Fruit fly (Drosophila melanogaster) whole organism, embryonic: ENCODE data around the gene AlaRS.

ENCODE experiments used
- BEAF-32 ChIP-seq: fragments of 200-800 bp; sonication (Bioruptor generic); optimal IDR thresholded peaks from 3 replicates; lab custom pipeline; 2017; ENCODE audit warnings: missing biosample characterization, missing genetic modification characterization, mild to moderate bottlenecking, moderate library complexity, missing genetic modification reagents
- Bgb ChIP-seq: fragments of 200-800 bp; sonication (Bioruptor generic); IDR thresholded peaks from 2 replicates; pipeline ENCODE4 v1.3.6; 2022; ENCODE audit warnings: missing biosample characterization, missing genetic modification characterization; ENCODE audit not compliant: partially characterized antibody
- C15 ChIP-seq: fragments of 200-800 bp; sonication (Bioruptor generic); IDR thresholded peaks from 3 replicates; pipeline ENCODE4 v1.3.6; 2022; ENCODE audit warnings: missing biosample characterization, missing genetic modification characterization
- CG11456 ChIP-seq: fragments of 200-800 bp; sonication (Bioruptor generic); IDR thresholded peaks from 3 replicates; pipeline ENCODE4 v1.3.6; 2022; ENCODE audit warnings: missing biosample characterization, missing genetic modification characterization
- CG11560 ChIP-seq: fragments of 200-800 bp; sonication (Bioruptor generic); IDR thresholded peaks from 3 replicates; pipeline ENCODE4 v1.3.6; 2022; ENCODE audit warnings: missing biosample characterization, missing genetic modification characterization
- CG12155 ChIP-seq: fragments of 200-800 bp; sonication (Bioruptor generic); optimal IDR thresholded peaks from 3 replicates; lab custom pipeline; 2016; ENCODE audit warnings: missing biosample characterization, missing genetic modification characterization
- CG12769 ChIP-seq: fragments of 200-800 bp; sonication (Bioruptor generic); optimal IDR thresholded peaks from 2 replicates; lab custom pipeline; 2019; ENCODE audit warnings: missing biosample characterization, mild to moderate bottlenecking, missing genetic modification characterization, moderate library complexity
- CG13123 ChIP-seq: fragments of 200-800 bp; sonication (Bioruptor generic); optimal IDR thresholded peaks from 2 replicates; lab custom pipeline; 2016; ENCODE audit warnings: missing biosample characterization, missing genetic modification characterization
- CG16863 ChIP-seq: fragments of 200-800 bp; sonication (Bioruptor generic); optimal IDR thresholded peaks from 3 replicates; lab custom pipeline; 2016; ENCODE audit warnings: missing biosample characterization, missing genetic modification characterization
- CG2199 ChIP-seq: fragments of 200-800 bp; sonication (Bioruptor generic); IDR thresholded peaks from 3 replicates; pipeline ENCODE4 v1.3.6; 2022; ENCODE audit warnings: missing biosample characterization, missing genetic modification characterization
- CG30403 ChIP-seq: fragments of 200-800 bp; sonication (Bioruptor generic); optimal IDR thresholded peaks from 3 replicates; lab custom pipeline; 2016; ENCODE audit warnings: missing biosample characterization, missing genetic modification characterization
- CG32532 ChIP-seq: fragments of 200-800 bp; sonication (Bioruptor generic); IDR thresholded peaks from 2 replicates; pipeline ENCODE4 v1.3.6; 2022; ENCODE audit warnings: missing biosample characterization, missing genetic modification characterization
- CG33213 ChIP-seq: fragments of 200-800 bp; sonication (Bioruptor generic); optimal IDR thresholded peaks from 3 replicates; lab custom pipeline; 2016; ENCODE audit warnings: missing biosample characterization, missing genetic modification characterization
- CG4854 ChIP-seq: fragments of 200-800 bp; sonication (Bioruptor generic); optimal IDR thresholded peaks from 2 replicates; lab custom pipeline; 2016; ENCODE audit warnings: missing biosample characterization, missing genetic modification characterization, inconsistent platforms
- CG6254 ChIP-seq: fragments of 200-800 bp; sonication (Bioruptor generic); optimal IDR thresholded peaks from 3 replicates; lab custom pipeline; 2017; ENCODE audit warnings: mild to moderate bottlenecking, missing biosample characterization, missing genetic modification reagents, missing genetic modification characterization
- CG8388 ChIP-seq: fragments of 200-800 bp; sonication (Bioruptor generic); optimal IDR thresholded peaks from 2 replicates; lab custom pipeline; 2019; ENCODE audit warnings: missing biosample characterization, mild to moderate bottlenecking, missing genetic modification characterization, moderate library complexity
- Elba2 ChIP-seq: fragments of 200-800 bp; sonication (Bioruptor generic); optimal IDR thresholded peaks from 3 replicates; lab custom pipeline; 2016; ENCODE audit warnings: missing biosample characterization, missing genetic modification characterization
- Fer1 ChIP-seq: fragments of 200-800 bp; sonication (Bioruptor generic); optimal IDR thresholded peaks from 2 replicates; lab custom pipeline; 2017; ENCODE audit warnings: missing biosample characterization, mild to moderate bottlenecking, missing genetic modification characterization
- Fer3 ChIP-seq: fragments of 200-800 bp; sonication (Bioruptor generic); optimal IDR thresholded peaks from 2 replicates; lab custom pipeline; 2018; ENCODE audit warnings: missing biosample characterization, mild to moderate bottlenecking, missing genetic modification characterization, moderate library complexity
- Gug ChIP-seq: fragments of 200-800 bp; sonication (Bioruptor generic); IDR thresholded peaks from 4 replicates; pipeline ENCODE4 v1.3.6; 2022; ENCODE audit warnings: missing biosample characterization, missing genetic modification characterization
- Hmx ChIP-seq: fragments of 200-800 bp; sonication (Bioruptor generic); optimal IDR thresholded peaks from 2 replicates; lab custom pipeline; 2016; ENCODE audit warnings: missing biosample characterization, missing genetic modification characterization
- Hr39 ChIP-seq: fragments of >200 bp; optimal IDR thresholded peaks from 2 replicates; lab custom pipeline; 2017
- Hr51 ChIP-seq, 2 experiments: fragments of 200-800 bp; sonication (Bioruptor generic); optimal IDR thresholded peaks; 2 replicates in 1 of 2; 3 replicates in 1 of 2; lab custom pipeline; 2016 to 2018; ENCODE audit warnings: missing biosample characterization in 2 of 2, missing genetic modification characterization in 2 of 2, mild to moderate bottlenecking in 1 of 2, moderate library complexity in 1 of 2
- MTF-1 ChIP-seq: fragments of 200-800 bp; sonication (Bioruptor generic); optimal IDR thresholded peaks from 2 replicates; lab custom pipeline; 2018; ENCODE audit warnings: missing biosample characterization, mild to moderate bottlenecking, missing genetic modification characterization, borderline replicate concordance
- Med ChIP-seq: fragments of 200-800 bp; sonication (Bioruptor generic); peaks from one replicate; lab custom pipeline; 2016; ENCODE audit warnings: missing biosample characterization, missing genetic modification characterization, mild to moderate bottlenecking, inconsistent platforms, moderate library complexity
- Myb ChIP-seq: fragments of 200-800 bp; sonication (Bioruptor generic); optimal IDR thresholded peaks from 2 replicates; lab custom pipeline; 2016; ENCODE audit warnings: missing biosample characterization, missing genetic modification characterization
- Ptx1 ChIP-seq: fragments of 200-800 bp; sonication (Bioruptor generic); IDR thresholded peaks from 2 replicates; pipeline ENCODE4 v1.3.6; 2022; ENCODE audit warnings: missing biosample characterization, missing genetic modification characterization
- abd-A ChIP-seq: fragments of 200-800 bp; sonication (Bioruptor generic); optimal IDR thresholded peaks from 3 replicates; lab custom pipeline; 2019; ENCODE audit warnings: missing biosample characterization, mild to moderate bottlenecking, missing genetic modification characterization, moderate library complexity
- btn ChIP-seq: fragments of 200-800 bp; sonication (Bioruptor generic); optimal IDR thresholded peaks from 2 replicates; lab custom pipeline; 2016; ENCODE audit warnings: missing biosample characterization, missing genetic modification characterization
- fd64A ChIP-seq: fragments of 200-800 bp; sonication (Bioruptor generic); optimal IDR thresholded peaks from 3 replicates; lab custom pipeline; 2018; ENCODE audit warnings: missing biosample characterization, mild to moderate bottlenecking, missing genetic modification characterization
- gce ChIP-seq: fragments of 200-800 bp; sonication (Bioruptor generic); IDR thresholded peaks from 3 replicates; pipeline ENCODE4 v1.3.6; 2022; ENCODE audit warnings: missing biosample characterization, missing genetic modification characterization
- gfzf ChIP-seq: fragments of 200-800 bp; sonication (Bioruptor generic); optimal IDR thresholded peaks from 2 replicates; lab custom pipeline; 2016; ENCODE audit warnings: missing biosample characterization, mild to moderate bottlenecking, missing genetic modification characterization, moderate library complexity
- hth ChIP-seq: fragments of >200 bp; optimal IDR thresholded peaks from 2 replicates; lab custom pipeline; 2017; ENCODE audit warnings: inconsistent platforms
- inv ChIP-seq: fragments of 200-800 bp; sonication (Bioruptor generic); IDR thresholded peaks from 2 replicates; pipeline ENCODE4 v1.3.6; 2022; ENCODE audit warnings: missing biosample characterization, missing genetic modification characterization; ENCODE audit not compliant: partially characterized antibody
- klu ChIP-seq: fragments of 200-800 bp; sonication (Bioruptor generic); IDR thresholded peaks from 2 replicates; pipeline ENCODE4 v1.3.6; 2022; ENCODE audit warnings: missing biosample characterization, missing genetic modification characterization
- luna ChIP-seq: fragments of 200-800 bp; sonication (Bioruptor generic); optimal IDR thresholded peaks from 2 replicates; lab custom pipeline; 2016; ENCODE audit warnings: missing biosample characterization, missing genetic modification characterization
- nau ChIP-seq: fragments of 200-800 bp; sonication (Bioruptor generic); optimal IDR thresholded peaks from 3 replicates; lab custom pipeline; 2017; ENCODE audit warnings: missing biosample characterization, mild to moderate bottlenecking, missing genetic modification characterization, missing genetic modification reagents
- pnt ChIP-seq: fragments of 200-800 bp; sonication (Bioruptor generic); optimal IDR thresholded peaks from 3 replicates; lab custom pipeline; 2016; ENCODE audit warnings: missing biosample characterization, missing genetic modification characterization
- pros ChIP-seq: fragments of 200-800 bp; sonication (Bioruptor generic); optimal IDR thresholded peaks from 3 replicates; lab custom pipeline; 2019; ENCODE audit warnings: missing biosample characterization, mild to moderate bottlenecking, missing genetic modification characterization, moderate library complexity
- sens ChIP-seq: fragments of 200-800 bp; sonication (Bioruptor generic); peaks from one replicate; lab custom pipeline; 2016; ENCODE audit warnings: missing biosample characterization, missing genetic modification characterization
- sisA ChIP-seq: fragments of 200-800 bp; sonication (Bioruptor generic); IDR thresholded peaks from 2 replicates; pipeline ENCODE4 v1.3.6; 2022; ENCODE audit warnings: missing biosample characterization, missing genetic modification characterization
- sr ChIP-seq: fragments of 200-800 bp; sonication (Bioruptor generic); IDR thresholded peaks from 3 replicates; pipeline ENCODE4 v1.3.6; 2022; ENCODE audit warnings: missing biosample characterization, missing genetic modification characterization
- tio ChIP-seq: fragments of 200-800 bp; sonication (Bioruptor generic); optimal IDR thresholded peaks from 2 replicates; lab custom pipeline; 2017; ENCODE audit warnings: missing biosample characterization, missing genetic modification characterization, inconsistent platforms
- tll ChIP-seq, 2 experiments: fragments of 200-800 bp in 1 of 2; fragments of >200 bp in 1 of 2; sonication (Bioruptor generic) in 1 of 2; optimal IDR thresholded peaks; 2 replicates each; lab custom pipeline; 2017 to 2019; ENCODE audit warnings: missing biosample characterization in 2 of 2, missing genetic modification characterization in 2 of 2, mild to moderate bottlenecking in 1 of 2, moderate library complexity in 1 of 2
- tna ChIP-seq: fragments of 200-800 bp; sonication (Bioruptor generic); IDR thresholded peaks from 2 replicates; pipeline ENCODE4 v1.3.6; 2022; ENCODE audit warnings: missing biosample characterization, missing genetic modification characterization; ENCODE audit not compliant: partially characterized antibody
- toy ChIP-seq: fragments of 200-800 bp; sonication (Bioruptor generic); IDR thresholded peaks from 2 replicates; pipeline ENCODE4 v1.3.6; 2022; ENCODE audit warnings: missing biosample characterization, missing genetic modification characterization
- tx ChIP-seq: fragments of 200-800 bp; sonication (Bioruptor generic); optimal IDR thresholded peaks from 2 replicates; lab custom pipeline; 2016; ENCODE audit warnings: missing biosample characterization, missing genetic modification characterization
- wor ChIP-seq: fragments of 200-800 bp; sonication (Bioruptor generic); IDR thresholded peaks from 2 replicates; pipeline ENCODE4 v1.3.6; 2022; ENCODE audit warnings: missing biosample characterization, missing genetic modification characterization

AlaRS gene

DNA sequence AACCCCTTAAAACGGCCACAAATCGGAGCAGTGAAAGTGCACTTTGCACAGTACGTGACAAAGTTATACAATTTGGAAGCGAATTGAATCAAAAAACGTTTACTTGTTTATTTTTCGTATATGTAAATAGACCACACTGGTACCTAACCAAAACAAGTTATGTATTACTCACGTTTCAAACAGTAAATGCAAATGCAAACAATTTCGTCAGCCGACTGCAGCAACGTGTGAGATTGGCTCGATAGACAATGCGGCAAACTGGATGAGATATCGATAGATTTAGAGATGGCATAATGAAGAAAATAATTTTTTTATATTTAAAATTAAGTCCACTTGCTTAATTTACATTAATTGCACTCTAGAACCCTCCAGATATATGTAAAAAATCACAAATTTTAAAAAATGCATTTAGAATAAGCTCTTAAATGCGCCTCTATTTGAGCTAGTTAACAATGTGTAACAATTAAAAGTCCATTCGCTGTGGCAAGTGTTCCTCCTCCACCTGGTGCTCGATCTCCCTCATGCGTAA, at the start of gene AlaRS (continued):
- TF ChIP-seq tll (GFP tag; optimal IDR thresholded peaks at IDR 0.05; lab: Kevin White, UChicago) (no peak), CG33213 (GFP tag; lab: Kevin White, UChicago) (no peak), BEAF-32 (GFP tag; lab: Kevin White, UChicago) (peak; percentile 70), tna (GFP tag; lab: Robert Waterston, UW) (no peak), sens (peak; percentile 88), Hr51 (GFP tag; optimal IDR thresholded peaks at IDR 0.05; lab: Kevin White, UChicago) (peak in 1 of 2 experiments; percentile 46), CG6254 (GFP tag; lab: Kevin White, UChicago) (peak; percentile 40), CG32532 (GFP tag; lab: Robert Waterston, UW) (no peak; the same call in 1 of the 2 replicates), gce (GFP tag; lab: Robert Waterston, UW) (no peak), Gug (no peak), CG11560 (tag; lab: Robert Waterston, UW) (no peak), CG4854 (GFP tag; lab: Kevin White, UChicago) (peak; percentile 15), luna (GFP tag; lab: Kevin White, UChicago) (no peak), C15 (GFP tag; lab: Robert Waterston, UW) (no peak), CG13123 (GFP tag; lab: Kevin White, UChicago) (no peak), Fer3 (peak; percentile 12), inv (GFP tag; lab: Robert Waterston, UW) (peak; percentile 46), CG12155 (peak; percentile 57), klu (0 out of 2 replicates have a peak, but pooled peaks have one; percentile 18), CG16863 (GFP tag; lab: Kevin White, UChicago) (no peak), Elba2 (GFP tag; lab: Kevin White, UChicago) (no peak), hth (lab: Kevin White, UChicago) (no peak), nau (GFP tag; lab: Kevin White, UChicago) (no peak), toy (GFP tag; lab: Robert Waterston, UW) (no peak), Myb (GFP tag; lab: Kevin White, UChicago) (no peak), gfzf (GFP tag; lab: Kevin White, UChicago) (no peak), sr (GFP tag; lab: Robert Waterston, UW) (no peak), pnt (no peak)

DNA sequence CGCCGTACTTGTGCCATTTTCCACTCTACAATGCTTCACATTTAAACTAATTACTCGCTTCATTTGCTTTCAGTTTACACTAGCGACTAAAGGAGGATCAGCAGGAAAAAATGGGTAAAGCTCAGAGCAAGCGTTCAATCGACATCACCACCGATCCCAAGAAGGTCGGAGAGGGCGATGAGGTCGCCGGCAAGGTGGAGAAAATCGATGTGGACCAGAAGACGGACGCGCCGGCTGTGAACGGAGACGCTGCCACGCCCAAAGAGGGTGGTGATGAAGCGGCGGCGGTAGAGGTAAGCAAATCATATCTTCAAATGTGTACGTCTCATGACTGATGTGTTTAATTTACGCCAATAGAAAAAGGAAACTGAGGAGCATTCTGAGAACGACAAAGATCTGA, 45.2 kb upstream of the AlaRS start:
- TF ChIP-seq sisA (GFP tag; lab: Robert Waterston, UW) (no peak), Med (GFP tag; lab: Kevin White, UChicago) (peak; percentile 63)

DNA sequence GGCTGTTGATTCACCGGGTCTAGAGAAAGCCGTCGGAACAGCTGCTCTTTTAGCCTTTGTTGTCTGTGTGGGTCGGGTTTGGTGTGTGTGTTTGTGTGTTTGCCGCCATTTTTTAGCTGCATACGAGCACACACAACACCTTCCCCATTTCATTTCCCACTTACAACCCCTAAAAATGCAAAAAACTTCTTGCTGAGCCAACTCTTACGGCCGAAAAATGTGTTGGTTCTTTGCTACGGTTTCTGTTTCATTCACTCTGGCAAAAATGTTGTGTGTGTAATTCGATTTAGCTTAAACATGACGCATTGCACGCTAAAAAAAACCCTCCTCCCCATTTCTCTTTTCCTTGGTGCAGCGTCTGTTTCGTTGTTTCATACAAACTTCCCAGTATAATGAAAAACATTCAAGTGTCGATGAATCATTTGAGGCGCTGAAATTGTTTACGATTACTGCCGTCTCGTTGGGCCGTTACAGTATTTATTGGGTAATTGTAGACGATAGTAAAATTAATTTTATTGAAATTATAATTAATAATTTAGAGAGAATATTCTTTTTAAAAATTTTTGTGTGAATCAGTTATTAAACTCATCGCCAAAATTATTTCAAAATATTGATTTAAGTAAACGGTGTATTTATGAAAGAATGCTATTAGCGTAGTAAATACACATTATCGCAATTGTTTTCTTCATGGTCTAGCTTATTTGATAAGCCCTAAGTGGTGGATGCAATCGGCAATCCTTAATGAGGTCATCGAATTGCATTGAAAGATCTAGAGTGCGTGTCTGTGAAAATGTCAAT, 44.6 kb upstream of the AlaRS start:
- TF ChIP-seq Bgb (no peak), CG11456 (0 out of 3 replicates have a peak, but pooled peaks have one; percentile 21), CG30403 (GFP tag; lab: Kevin White, UChicago) (no peak), tio (GFP tag; lab: Kevin White, UChicago) (no peak), MTF-1 (no peak), btn (no peak), Hr39 (lab: Kevin White, UChicago) (no peak), CG11560 (tag; lab: Robert Waterston, UW) (no peak), CG12769 (tag; lab: Kevin White, UChicago) (no peak), abd-A (tag; lab: Kevin White, UChicago) (no peak), tx (no peak), fd64A (GFP tag; lab: Kevin White, UChicago) (no peak), Fer1 (GFP tag; lab: Kevin White, UChicago) (no peak), CG8388 (no peak), pros (peak; percentile 60), Hmx (GFP tag; lab: Kevin White, UChicago) (no peak), CG2199 (GFP tag; lab: Robert Waterston, UW) (0 out of 3 replicates have a peak, but pooled peaks have one; percentile 39), wor (GFP tag; lab: Robert Waterston, UW) (no peak), Ptx1 (no peak)
